Worm (Caenorhabditis elegans): ENCODE data around the gene F19G12.11.

F19G12.11 gene

DNA sequence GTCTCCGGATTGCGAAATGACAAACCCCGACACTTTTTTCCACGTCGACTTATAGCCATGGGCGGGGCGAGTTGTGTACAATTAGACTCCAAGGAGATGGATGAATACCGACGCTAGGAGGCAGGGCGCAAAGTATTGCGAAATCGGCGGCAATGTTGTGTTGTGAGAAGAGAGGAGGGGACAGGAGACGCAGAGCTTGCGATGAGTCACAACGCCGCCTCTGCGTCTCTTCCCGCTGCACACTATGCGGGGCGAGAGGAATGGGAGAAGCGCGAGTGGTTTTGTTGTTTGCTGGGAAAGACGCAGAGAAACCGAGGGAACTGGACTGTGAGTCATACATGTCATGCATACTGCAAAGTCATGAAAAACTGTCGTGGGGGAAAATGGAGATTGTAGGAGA lies 28.1 kb upstream of the F19G12.11 start (continued):
- TF ChIP-seq lin-15B (tag; optimal IDR thresholded peaks at IDR 0.05) = no peak
- peak; percentile 89 for TF ChIP-seq egl-43 (GFP tag; IDR thresholded peaks at IDR 0.05)
- peak; percentile 59 for TF ChIP-seq F10B5.3 (tag; optimal IDR thresholded peaks at IDR 0.05)
- TF ChIP-seq tag-97 (GFP tag; IDR thresholded peaks at IDR 0.05) = no peak
- peak; percentile 68 for TF ChIP-seq T20F7.1 (GFP tag; optimal IDR thresholded peaks at IDR 0.05)
- TF ChIP-seq mes-2 (tag; optimal IDR thresholded peaks at IDR 0.05; ENCODE audit: poor library complexity, severe bottlenecking) = peak; percentile 72
- no peak for TF ChIP-seq F49E8.2 (tag; optimal IDR thresholded peaks at IDR 0.05; ENCODE audit: borderline replicate concordance)
- peak in 1 of 2 experiments; percentile 32; a peak in 1 of 4 replicates for TF ChIP-seq madf-5 (GFP tag; IDR thresholded peaks at IDR 0.05)
- TF ChIP-seq set-16 (GFP tag; IDR thresholded peaks at IDR 0.05) = peak; percentile 94
- TF ChIP-seq zfp-3 (GFP tag; conservative IDR thresholded peaks at IDR 0.05) = 0 out of 2 replicates have a peak, but pooled peaks have one; percentile 22
- TF ChIP-seq Y75B8A.6 (GFP tag; IDR thresholded peaks at IDR 0.05) = 0 out of 2 replicates have a peak, but pooled peaks have one; percentile 8
- no peak for TF ChIP-seq skn-1 (tag; optimal IDR thresholded peaks at IDR 0.05)
- TF ChIP-seq nhr-42 (GFP tag; IDR thresholded peaks at IDR 0.05) = no peak; the same call in 1 of the 2 replicates
- TF ChIP-seq nhr-28 (tag; optimal IDR thresholded peaks at IDR 0.05) = peak; percentile 96
- TF ChIP-seq unc-39 (tag; optimal IDR thresholded peaks at IDR 0.05) = no peak
- peak; percentile 90 for TF ChIP-seq ceh-20 (GFP tag; IDR thresholded peaks at IDR 0.05)
- no peak for TF ChIP-seq lin-39 (tag; optimal IDR thresholded peaks at IDR 0.05)
- TF ChIP-seq spr-1 (tag; optimal IDR thresholded peaks at IDR 0.05) = peak; percentile 79
- no peak for TF ChIP-seq F44E2.7 (GFP tag; IDR thresholded peaks at IDR 0.05)
- peak; percentile 61; the same call in 1 of the 2 replicates for TF ChIP-seq dmd-8 (GFP tag; IDR thresholded peaks at IDR 0.05)
- peak; percentile 84 to 95 for TF ChIP-seq mdl-1 (tag; optimal IDR thresholded peaks at IDR 0.05)
- TF ChIP-seq dve-1 (tag; optimal IDR thresholded peaks at IDR 0.05; ENCODE audit: insufficient read depth) = peak; percentile 97
- TF ChIP-seq aly-2 (tag; optimal IDR thresholded peaks at IDR 0.05) = no peak
- peak; percentile 76; the same call in 1 of the 2 replicates for TF ChIP-seq saeg-2 (GFP tag; IDR thresholded peaks at IDR 0.05)
- peak; percentile 9 for TF ChIP-seq zfp-2 (tag; optimal IDR thresholded peaks at IDR 0.05)
- peak; percentile 96 for TF ChIP-seq hlh-30 (tag; optimal IDR thresholded peaks at IDR 0.05; ENCODE audit: insufficient read depth)
- TF ChIP-seq madf-9 (GFP tag; conservative IDR thresholded peaks at IDR 0.05) = peak; percentile 51; the same call in 1 of the 2 replicates
- TF ChIP-seq lin-38 (GFP tag; IDR thresholded peaks at IDR 0.05) = peak; percentile 66
- TF ChIP-seq hmg-1.1 (GFP tag; IDR thresholded peaks at IDR 0.05) = peak; percentile 97
- TF ChIP-seq lin-1 (GFP tag; IDR thresholded peaks at IDR 0.05) = peak; percentile 91
- TF ChIP-seq mxl-2 (GFP tag; conservative IDR thresholded peaks at IDR 0.05) = peak; percentile 78; the same call in 1 of the 2 replicates
- peak; percentile 80 for TF ChIP-seq nhr-10 (tag; optimal IDR thresholded peaks at IDR 0.05)
- peak; percentile 96 for TF ChIP-seq jun-1 (tag; optimal IDR thresholded peaks at IDR 0.05)
- no peak for TF ChIP-seq daf-19 (GFP tag; conservative IDR thresholded peaks at IDR 0.05)
- no peak for TF ChIP-seq ama-1 (optimal IDR thresholded peaks at IDR 0.05)
- peak; percentile 45 for TF ChIP-seq fkh-10 (GFP tag; optimal IDR thresholded peaks at IDR 0.05)
- peak; percentile 99 for TF ChIP-seq hlh-11 (tag; optimal IDR thresholded peaks at IDR 0.05)
- peak in 1 of 2 experiments; percentile 67 for TF ChIP-seq daf-16 (GFP tag; optimal IDR thresholded peaks at IDR 0.05)
- TF ChIP-seq daf-16 (tag; optimal IDR thresholded peaks at IDR 0.05) = peak; percentile 80
- no peak for TF ChIP-seq unc-130 (GFP tag; optimal IDR thresholded peaks at IDR 0.05)
- TF ChIP-seq mep-1 (tag; optimal IDR thresholded peaks at IDR 0.05) = peak; percentile 97
- TF ChIP-seq pqm-1 (tag; optimal IDR thresholded peaks at IDR 0.05) = peak; percentile 28
- TF ChIP-seq lim-7 (GFP tag; IDR thresholded peaks at IDR 0.05) = no peak
- TF ChIP-seq ceh-82 (tag; optimal IDR thresholded peaks at IDR 0.05) = no peak
- peak; percentile 78 for TF ChIP-seq F37D6.2 (tag; optimal IDR thresholded peaks at IDR 0.05)
- TF ChIP-seq nhr-102 (tag; optimal IDR thresholded peaks at IDR 0.05) = peak; percentile 80
- peak; percentile 10 for TF ChIP-seq ceh-32 (tag; optimal IDR thresholded peaks at IDR 0.05; ENCODE audit: poor library complexity)
- no peak for TF ChIP-seq egl-27 (tag; optimal IDR thresholded peaks at IDR 0.05)
- no peak for TF ChIP-seq daf-8 (GFP tag; IDR thresholded peaks at IDR 0.05)
- peak; percentile 80; the same call in 1 of the 2 replicates for TF ChIP-seq nhr-41 (GFP tag; IDR thresholded peaks at IDR 0.05)
- TF ChIP-seq hif-1 (tag; optimal IDR thresholded peaks at IDR 0.05) = peak; percentile 27 to 89
